Fruit fly (Drosophila melanogaster) whole organism, wandering third instar larva: ENCODE measurements around the gene CG15725.

ENCODE experiments used
- CG9705 ChIP-seq: fragments of 200-800 bp; sonication (Bioruptor generic); optimal IDR thresholded peaks from 2 replicates; lab custom pipeline; 2018; ENCODE audit warnings: missing biosample characterization, mild to moderate bottlenecking, missing genetic modification characterization
- Dif ChIP-seq: fragments of 200-275, 200-300 bp; sonication (Bioruptor generic); optimal IDR thresholded peaks from 2 replicates; lab custom pipeline; 2018; ENCODE audit warnings: missing biosample characterization, missing genetic modification characterization; ENCODE audit not compliant: partially characterized antibody
- OdsH ChIP-seq: fragments of 200-800 bp; sonication (Bioruptor generic); optimal IDR thresholded peaks from 2 replicates; lab custom pipeline; 2016; ENCODE audit warnings: missing biosample characterization, mild to moderate bottlenecking, missing genetic modification characterization
- Sp1 ChIP-seq: fragments of 200-800 bp; sonication (Bioruptor generic); optimal IDR thresholded peaks from 3 replicates; lab custom pipeline; 2019; ENCODE audit warnings: missing biosample characterization, mild to moderate bottlenecking, missing genetic modification characterization, moderate library complexity
- fru ChIP-seq: fragments of 200-800 bp; sonication (Bioruptor generic); optimal IDR thresholded peaks from 3 replicates; lab custom pipeline; 2016; ENCODE audit warnings: missing biosample characterization, mild to moderate bottlenecking, missing genetic modification characterization
- h ChIP-seq: fragments of 200-800 bp; sonication (Bioruptor generic); optimal IDR thresholded peaks from 3 replicates; lab custom pipeline; 2016; ENCODE audit warnings: missing biosample characterization, mild to moderate bottlenecking, missing genetic modification characterization
- psq ChIP-seq: fragments of 200-800 bp; sonication (Bioruptor generic); optimal IDR thresholded peaks from 3 replicates; lab custom pipeline; 2017; ENCODE audit warnings: missing biosample characterization, mild to moderate bottlenecking, missing genetic modification characterization, moderate library complexity
- sv ChIP-seq: fragments of 200-800 bp; sonication (Bioruptor generic); optimal IDR thresholded peaks from 3 replicates; lab custom pipeline; 2016; ENCODE audit warnings: missing biosample characterization, missing genetic modification characterization
- usp ChIP-seq: fragments of >200 bp; optimal IDR thresholded peaks from 2 replicates; lab custom pipeline; 2017; ENCODE audit warnings: missing biosample characterization, missing genetic modification characterization

DNA sequence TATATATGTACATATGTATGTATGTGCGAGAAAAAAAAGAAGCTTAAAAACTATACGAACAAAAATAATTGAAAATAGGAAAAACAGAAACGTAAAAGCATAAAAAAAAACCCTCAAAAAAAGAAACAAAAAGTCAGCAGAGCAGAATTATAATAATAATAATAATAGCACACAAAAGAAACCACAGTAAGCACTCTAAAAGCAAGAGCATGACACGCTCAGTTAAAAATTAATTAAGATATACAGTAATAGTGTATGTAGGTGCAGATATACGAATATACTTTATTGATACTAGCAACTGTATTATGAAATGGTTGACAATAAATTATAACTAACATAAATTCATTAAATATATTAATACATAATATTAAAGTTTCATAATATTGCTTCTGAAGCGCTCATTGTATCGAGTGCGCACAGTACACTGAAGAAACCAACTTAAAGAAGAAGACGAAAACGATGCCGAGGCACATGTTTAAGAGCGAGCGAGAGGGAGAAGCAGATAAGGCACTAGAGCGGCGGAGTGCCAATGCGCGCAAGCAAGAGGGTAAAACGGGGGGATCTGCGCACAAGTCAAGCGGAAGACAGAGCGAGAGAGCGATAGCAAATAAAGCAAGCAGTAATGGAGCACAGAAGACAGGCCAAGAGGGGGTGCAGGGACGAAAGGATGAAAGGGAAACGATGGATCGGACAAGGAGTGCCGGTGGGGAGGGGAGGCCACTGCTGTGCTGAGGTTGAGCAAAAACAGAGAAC lies 29.2 kb downstream of the CG15725 start:
- peak; percentile 80 for TF ChIP-seq OdsH
- TF ChIP-seq usp (GFP tag; lab: Kevin White, UChicago) = no peak
- peak; percentile 99 for TF ChIP-seq psq (GFP tag; lab: Kevin White, UChicago)
- no peak for TF ChIP-seq sv (GFP tag; lab: Kevin White, UChicago)
- peak; percentile 87 for TF ChIP-seq Dif (GFP tag; lab: Kevin White, UChicago)
- peak; percentile 92 for TF ChIP-seq Sp1 (GFP tag; lab: Kevin White, UChicago)
- peak; percentile 27 for TF ChIP-seq fru (GFP tag; lab: Kevin White, UChicago)
- TF ChIP-seq CG9705 (GFP tag; lab: Kevin White, UChicago) = peak; percentile 86
- no peak for TF ChIP-seq h (GFP tag; lab: Kevin White, UChicago)
